Worm (Caenorhabditis elegans) whole organism, L4 larva: Measurements from ENCODE around the gene best-4.

Source experiments
- D1046.2 ChIP-seq: fragments of 200-800 bp; sonication (Bioruptor generic); IDR thresholded peaks from 2 replicates; pipeline ENCODE4 v1.3.6; 2022; ENCODE audit warnings: missing genetic modification characterization, missing compliant biosample characterization
- F26F4.8 ChIP-seq: fragments of 200-800 bp; sonication (Bioruptor generic); conservative IDR thresholded peaks from 2 replicates; pipeline ENCODE4 v1.3.6; 2022; ENCODE audit warnings: missing genetic modification characterization, missing compliant biosample characterization
- F37D6.2 ChIP-seq: sonication (generic microtip); optimal IDR thresholded peaks from 2 replicates; lab custom pipeline; 2016; ENCODE audit warnings: mild to moderate bottlenecking, missing genetic modification characterization, missing compliant biosample characterization
- T26A8.4 ChIP-seq: fragments of 200-800 bp; sonication (Bioruptor generic); IDR thresholded peaks from 2 replicates; pipeline ENCODE4 v1.3.6; 2022; ENCODE audit warnings: missing genetic modification characterization, missing compliant biosample characterization
- Y75B8A.6 ChIP-seq: fragments of 200-800 bp; sonication (Bioruptor generic); IDR thresholded peaks from 2 replicates; pipeline ENCODE4 v1.3.6; 2022; ENCODE audit warnings: missing genetic modification reagents, missing genetic modification characterization, missing compliant biosample characterization
- ZK546.5 ChIP-seq, 2 experiments: sonication (generic microtip); optimal IDR thresholded peaks; 2 replicates each; lab custom pipeline; 2017; ENCODE audit warnings: missing biosample characterization in 2 of 2, missing genetic modification characterization in 2 of 2
- aha-1 ChIP-seq: fragments of 150-350 bp; peaks from one replicate; lab custom pipeline; 2014; ENCODE audit warnings: missing biosample characterization, missing genetic modification characterization
- aly-2 ChIP-seq: sonication (generic microtip); optimal IDR thresholded peaks from 2 replicates; lab custom pipeline; 2018; ENCODE audit warnings: missing biosample characterization, missing genetic modification characterization
- ama-1 ChIP-seq: fragments of 150-350 bp; optimal IDR thresholded peaks from 2 replicates; lab custom pipeline; 2014; ENCODE audit warnings: inconsistent platforms, mixed read lengths
- arid-1 ChIP-seq: fragments of 200-800 bp; sonication (Bioruptor generic); conservative IDR thresholded peaks from 2 replicates; pipeline ENCODE4 v1.3.6; 2022; ENCODE audit warnings: missing genetic modification reagents, missing genetic modification characterization, missing compliant biosample characterization
- attf-4 ChIP-seq: sonication (generic microtip); optimal IDR thresholded peaks from 3 replicates; lab custom pipeline; 2017; ENCODE audit warnings: missing biosample characterization, missing genetic modification characterization
- ceh-32 ChIP-seq: sonication (generic microtip); optimal IDR thresholded peaks from 2 replicates; lab custom pipeline; 2016; ENCODE audit warnings: mild to moderate bottlenecking, missing genetic modification characterization, missing compliant biosample characterization; ENCODE audit not compliant: poor library complexity
- ceh-44 ChIP-seq: fragments of 200-800 bp; sonication (Bioruptor generic); IDR thresholded peaks from 2 replicates; pipeline ENCODE4 v1.3.6; 2022; ENCODE audit warnings: missing genetic modification reagents, missing genetic modification characterization, missing compliant biosample characterization
- ceh-62 ChIP-seq: sonication (generic microtip); optimal IDR thresholded peaks from 2 replicates; lab custom pipeline; 2017; ENCODE audit warnings: missing biosample characterization, missing genetic modification characterization
- ceh-82 ChIP-seq: sonication (generic microtip); optimal IDR thresholded peaks from 2 replicates; lab custom pipeline; 2017; ENCODE audit warnings: missing biosample characterization, missing genetic modification characterization
- ctbp-1 ChIP-seq: fragments of 200-800 bp; sonication (Bioruptor generic); IDR thresholded peaks from 2 replicates; pipeline ENCODE4 v1.3.6; 2022; ENCODE audit warnings: missing genetic modification reagents, missing genetic modification characterization, missing compliant biosample characterization
- daf-12 ChIP-seq: fragments of 150-350 bp; optimal IDR thresholded peaks from 2 replicates; lab custom pipeline; 2014; ENCODE audit warnings: missing biosample characterization, missing genetic modification reagents, missing genetic modification characterization
- dmd-6 ChIP-seq: fragments of 200-800 bp; sonication (Bioruptor generic); IDR thresholded peaks from 2 replicates; pipeline ENCODE4 v1.3.6; 2022; ENCODE audit warnings: missing genetic modification reagents, missing genetic modification characterization, missing compliant biosample characterization
- dmd-9 ChIP-seq: fragments of 200-800 bp; sonication (Bioruptor generic); IDR thresholded peaks from 2 replicates; pipeline ENCODE4 v1.3.6; 2022; ENCODE audit warnings: missing genetic modification reagents, missing genetic modification characterization, missing compliant biosample characterization
- dpl-1 ChIP-seq: fragments of 150-350 bp; optimal IDR thresholded peaks from 2 replicates; lab custom pipeline; 2014; ENCODE audit warnings: missing biosample characterization, missing genetic modification reagents, missing genetic modification characterization
- fkh-10 ChIP-seq: fragments of 150-350 bp; optimal IDR thresholded peaks from 2 replicates; lab custom pipeline; 2014; ENCODE audit warnings: missing biosample characterization, missing genetic modification reagents, missing genetic modification characterization
- fos-1 ChIP-seq: fragments of 150-350 bp; optimal IDR thresholded peaks from 2 replicates; lab custom pipeline; 2014; ENCODE audit warnings: missing biosample characterization, missing genetic modification characterization
- gei-8 ChIP-seq: fragments of 200-800 bp; sonication (Bioruptor generic); optimal IDR thresholded peaks from 2 replicates; lab custom pipeline; 2018; ENCODE audit warnings: mild to moderate bottlenecking, missing genetic modification characterization, missing compliant biosample characterization
- hif-1 ChIP-seq, 2 experiments: sonication (generic microtip); optimal IDR thresholded peaks; 2 replicates each; lab custom pipeline; 2016 to 2017; ENCODE audit warnings: missing compliant biosample characterization in 2 of 2, missing genetic modification characterization in 2 of 2, missing genetic modification reagents in 2 of 2, missing genotype in 2 of 2, mild to moderate bottlenecking in 1 of 2
- hlh-11 ChIP-seq: fragments of 200-800 bp; sonication (Bioruptor generic); optimal IDR thresholded peaks from 2 replicates; lab custom pipeline; 2018; ENCODE audit warnings: mild to moderate bottlenecking, missing genetic modification characterization, missing compliant biosample characterization
- hlh-30 ChIP-seq: sonication (generic microtip); optimal IDR thresholded peaks from 2 replicates; lab custom pipeline; 2017; ENCODE audit warnings: antibody characterized with exemption, mild to moderate bottlenecking, missing genetic modification characterization, missing compliant biosample characterization; ENCODE audit not compliant: insufficient read depth
- lim-7 ChIP-seq: fragments of 200-800 bp; sonication (Bioruptor generic); IDR thresholded peaks from 2 replicates; pipeline ENCODE4 v1.3.6; 2022; ENCODE audit warnings: missing genetic modification characterization, missing compliant biosample characterization
- lin-15B ChIP-seq: fragments of 150-350 bp; sonication (generic microtip); optimal IDR thresholded peaks from 3 replicates; lab custom pipeline; 2014; ENCODE audit warnings: missing biosample characterization, missing genetic modification characterization
- lin-29 ChIP-seq: fragments of 200-800 bp; sonication (Bioruptor generic); IDR thresholded peaks from 2 replicates; pipeline ENCODE4 v1.3.6; 2022; ENCODE audit warnings: missing genetic modification reagents, missing genetic modification characterization, missing compliant biosample characterization
- lin-38 ChIP-seq: fragments of 200-800 bp; sonication (Bioruptor generic); IDR thresholded peaks from 2 replicates; pipeline ENCODE4 v1.3.6; 2022; ENCODE audit warnings: missing genetic modification reagents, missing genetic modification characterization, missing compliant biosample characterization
- lir-3 ChIP-seq: sonication (generic microtip); optimal IDR thresholded peaks from 2 replicates; lab custom pipeline; 2016; ENCODE audit warnings: mild to moderate bottlenecking, missing genetic modification characterization, missing compliant biosample characterization
- madf-9 ChIP-seq: fragments of 200-800 bp; sonication (Bioruptor generic); conservative IDR thresholded peaks from 2 replicates; pipeline ENCODE4 v1.3.6; 2022; ENCODE audit warnings: missing genetic modification reagents, missing genetic modification characterization, missing compliant biosample characterization
- mdl-1 ChIP-seq, 2 experiments: fragments of 150-350 bp in 1 of 2; sonication (generic microtip) in 1 of 2; optimal IDR thresholded peaks; 2 replicates each; lab custom pipeline; 2014 to 2017; ENCODE audit warnings: missing biosample characterization in 2 of 2, missing genetic modification characterization in 2 of 2
- mxl-2 ChIP-seq: fragments of 200-800 bp; sonication (Bioruptor generic); conservative IDR thresholded peaks from 2 replicates; pipeline ENCODE4 v1.3.6; 2022; ENCODE audit warnings: missing genetic modification reagents, missing genetic modification characterization, missing compliant biosample characterization
- nhr-111 ChIP-seq: fragments of 200-800 bp; sonication (Bioruptor generic); optimal IDR thresholded peaks from 2 replicates; lab custom pipeline; 2018; ENCODE audit warnings: mild to moderate bottlenecking, missing genetic modification characterization, missing compliant biosample characterization
- nhr-237 ChIP-seq: sonication (generic microtip); optimal IDR thresholded peaks from 2 replicates; lab custom pipeline; 2017; ENCODE audit warnings: missing biosample characterization, missing genetic modification characterization
- nhr-25 ChIP-seq: sonication (generic microtip); optimal IDR thresholded peaks from 2 replicates; lab custom pipeline; 2017; ENCODE audit warnings: missing genetic modification characterization, mild to moderate bottlenecking, missing compliant biosample characterization, antibody characterized with exemption, moderate library complexity, borderline replicate concordance; ENCODE audit not compliant: insufficient read depth
- nhr-41 ChIP-seq: fragments of 200-800 bp; sonication (Bioruptor generic); IDR thresholded peaks from 2 replicates; pipeline ENCODE4 v1.3.6; 2022; ENCODE audit warnings: missing genetic modification reagents, missing genetic modification characterization, missing compliant biosample characterization
- nhr-42 ChIP-seq: fragments of 200-800 bp; sonication (Bioruptor generic); IDR thresholded peaks from 2 replicates; pipeline ENCODE4 v1.3.6; 2022; ENCODE audit warnings: missing genetic modification characterization, missing compliant biosample characterization
- nhr-48 ChIP-seq: sonication (generic microtip); optimal IDR thresholded peaks from 2 replicates; lab custom pipeline; 2016; ENCODE audit warnings: mild to moderate bottlenecking, missing genetic modification characterization, missing compliant biosample characterization
- nhr-76 ChIP-seq: fragments of 150-350 bp; optimal IDR thresholded peaks from 2 replicates; lab custom pipeline; 2014; ENCODE audit warnings: missing biosample characterization, missing genetic modification characterization
- nhr-77 ChIP-seq: fragments of 150-350 bp; optimal IDR thresholded peaks from 2 replicates; lab custom pipeline; 2014; ENCODE audit warnings: missing biosample characterization, missing genetic modification characterization
- php-3 ChIP-seq: fragments of 200-800 bp; sonication (Bioruptor generic); IDR thresholded peaks from 2 replicates; pipeline ENCODE4 v1.3.6; 2022; ENCODE audit warnings: missing genetic modification reagents, missing genetic modification characterization, missing compliant biosample characterization
- sdz-12 ChIP-seq: fragments of 200-800 bp; sonication (Bioruptor generic); optimal IDR thresholded peaks from 2 replicates; lab custom pipeline; 2018; ENCODE audit warnings: mild to moderate bottlenecking, missing genetic modification characterization, missing compliant biosample characterization
- set-16 ChIP-seq: fragments of 200-800 bp; sonication (Bioruptor generic); IDR thresholded peaks from 2 replicates; pipeline ENCODE4 v1.3.6; 2022; ENCODE audit warnings: missing genetic modification reagents, missing genetic modification characterization, missing compliant biosample characterization
- skn-1 ChIP-seq: fragments of 150-350 bp; optimal IDR thresholded peaks from 2 replicates; lab custom pipeline; 2014; ENCODE audit warnings: missing biosample characterization, missing genetic modification characterization
- snpc-1.2 ChIP-seq: fragments of 200-800 bp; sonication (Bioruptor generic); IDR thresholded peaks from 2 replicates; pipeline ENCODE4 v1.3.6; 2022; ENCODE audit warnings: missing genetic modification reagents, missing genetic modification characterization, missing compliant biosample characterization
- spr-1 ChIP-seq: sonication (generic microtip); optimal IDR thresholded peaks from 2 replicates; lab custom pipeline; 2016; ENCODE audit warnings: mild to moderate bottlenecking, missing genetic modification characterization, missing compliant biosample characterization
- unc-39 ChIP-seq: sonication (generic microtip); optimal IDR thresholded peaks from 2 replicates; lab custom pipeline; 2017; ENCODE audit warnings: missing biosample characterization, missing genetic modification characterization
- zfp-2 ChIP-seq: sonication (generic microtip); optimal IDR thresholded peaks from 2 replicates; lab custom pipeline; 2016; ENCODE audit warnings: mild to moderate bottlenecking, missing genetic modification characterization, missing compliant biosample characterization
- zip-2 ChIP-seq: fragments of 150-350 bp; optimal IDR thresholded peaks from 2 replicates; lab custom pipeline; 2014; ENCODE audit warnings: missing biosample characterization, missing genetic modification characterization
- ztf-7 ChIP-seq: fragments of 150-350 bp; optimal IDR thresholded peaks from 2 replicates; lab custom pipeline; 2014; ENCODE audit warnings: missing biosample characterization, missing genetic modification characterization

best-4 gene

ce11 chrII:24559-24998 lies 12.9 kb upstream of the best-4 start, which contains the start of gene enee-1 (continued):
- TF ChIP-seq F37D6.2 (tag; lab: Kevin White, UChicago) (peak; percentile 15), nhr-77 (tag; lab: Kevin White, UChicago) (peak; percentile 56), dpl-1 (GFP tag; lab: Kevin White, UChicago) (peak; percentile 96), zfp-2 (tag; lab: Kevin White, UChicago) (no peak), php-3 (0 out of 2 replicates have a peak, but pooled peaks have one; percentile 6), fkh-10 (peak; percentile 67), ctbp-1 (GFP tag; lab: Robert Waterston, UW) (peak; percentile 39; the same call in 1 of the 2 replicates), lin-29 (peak; percentile 50; the same call in 1 of the 2 replicates), arid-1 (peak; percentile 52), ZK546.5 (tag; optimal IDR thresholded peaks at IDR 0.05; lab: Kevin White, UChicago) (no peak), mdl-1 (tag; optimal IDR thresholded peaks at IDR 0.05; lab: Kevin White, UChicago) (peak in 1 of 2 experiments; percentile 18), nhr-76 (tag; lab: Kevin White, UChicago) (no peak), lin-38 (GFP tag; lab: Robert Waterston, UW) (peak; percentile 83), ceh-32 (tag; lab: Kevin White, UChicago) (peak; percentile 23), daf-12 (tag; lab: Kevin White, UChicago) (no peak), nhr-48 (peak; percentile 36), dmd-9 (no peak), zip-2 (tag; lab: Kevin White, UChicago) (peak; percentile 70), sdz-12 (GFP tag; lab: Kevin White, UChicago) (no peak), lim-7 (GFP tag; lab: Robert Waterston, UW) (no peak), ama-1 (lab: Kevin White, UChicago) (peak; percentile 90), aly-2 (tag; lab: Kevin White, UChicago) (no peak), attf-4 (no peak), nhr-111 (GFP tag; lab: Kevin White, UChicago) (no peak), mxl-2 (GFP tag; lab: Robert Waterston, UW) (no peak), ceh-62 (tag; lab: Kevin White, UChicago) (no peak), Y75B8A.6 (GFP tag; lab: Robert Waterston, UW) (no peak), nhr-237 (tag; lab: Kevin White, UChicago) (no peak), nhr-41 (GFP tag; lab: Robert Waterston, UW) (no peak), ceh-44 (GFP tag; lab: Robert Waterston, UW) (no peak), nhr-42 (peak; percentile 62; the same call in 1 of the 2 replicates), ceh-82 (no peak), madf-9 (GFP tag; lab: Robert Waterston, UW) (peak; percentile 31; the same call in 1 of the 2 replicates), skn-1 (tag; lab: Kevin White, UChicago) (no peak), unc-39 (no peak), aha-1 (tag; lab: Kevin White, UChicago) (peak; percentile 95), dmd-6 (peak; percentile 64), snpc-1.2 (GFP tag; lab: Robert Waterston, UW) (no peak), D1046.2 (no peak), hif-1 (tag; optimal IDR thresholded peaks at IDR 0.05; lab: Kevin White, UChicago) (peak in 1 of 2 experiments; percentile 70), lir-3 (tag; lab: Kevin White, UChicago) (no peak), nhr-25 (tag; lab: Kevin White, UChicago) (peak; percentile 28), fos-1 (tag; lab: Kevin White, UChicago) (no peak), spr-1 (tag; lab: Kevin White, UChicago) (peak; percentile 83), set-16 (no peak), hlh-11 (peak; percentile 65), hlh-30 (peak; percentile 76), T26A8.4 (GFP tag; lab: Robert Waterston, UW) (peak; percentile 94), lin-15B (no peak), F26F4.8 (GFP tag; lab: Robert Waterston, UW) (no peak), ztf-7 (tag; lab: Kevin White, UChicago) (peak; percentile 65), gei-8 (GFP tag; lab: Kevin White, UChicago) (no peak)
